Worm (Caenorhabditis elegans) whole organism, L2 larva: ENCODE results near the gene srh-208.

Experiments used
- ama-1 ChIP-seq: fragments of 150-350 bp; optimal IDR thresholded peaks from 2 replicates; lab custom pipeline; 2018; ENCODE audit warnings: inconsistent platforms
- blmp-1 ChIP-seq: sonication (generic microtip); optimal IDR thresholded peaks from 2 replicates; lab custom pipeline; 2017; ENCODE audit warnings: missing genetic modification characterization, mild to moderate bottlenecking, missing compliant biosample characterization, antibody characterized with exemption, moderate library complexity; ENCODE audit not compliant: insufficient read depth
- ceh-82 ChIP-seq: fragments of 150-350 bp; optimal IDR thresholded peaks from 2 replicates; lab custom pipeline; 2014; ENCODE audit warnings: missing biosample characterization, missing genetic modification characterization
- fos-1 ChIP-seq: fragments of 150-350 bp; optimal IDR thresholded peaks from 2 replicates; lab custom pipeline; 2014; ENCODE audit warnings: missing biosample characterization, missing genetic modification characterization
- lin-11 ChIP-seq: fragments of 150-350 bp; sonication (generic microtip); optimal IDR thresholded peaks from 2 replicates; lab custom pipeline; 2014; ENCODE audit warnings: missing biosample characterization, missing genetic modification characterization, inconsistent platforms, mixed read lengths
- lin-39 ChIP-seq: fragments of 150-350 bp; optimal IDR thresholded peaks from 2 replicates; lab custom pipeline; 2014; ENCODE audit warnings: missing biosample characterization, missing genetic modification reagents, missing genetic modification characterization
- nhr-12 ChIP-seq: fragments of 150-350 bp; optimal IDR thresholded peaks from 2 replicates; lab custom pipeline; 2014; ENCODE audit warnings: missing biosample characterization, missing genetic modification characterization
- nhr-237 ChIP-seq: fragments of 150-350 bp; optimal IDR thresholded peaks from 2 replicates; lab custom pipeline; 2014; ENCODE audit warnings: missing biosample characterization, missing genetic modification characterization
- nhr-6 ChIP-seq: fragments of 150-350 bp; optimal IDR thresholded peaks from 2 replicates; lab custom pipeline; 2014; ENCODE audit warnings: missing biosample characterization, missing genetic modification characterization
- snpc-4 ChIP-seq: fragments of 150-350 bp; optimal IDR thresholded peaks from 2 replicates; lab custom pipeline; 2014; ENCODE audit warnings: missing biosample characterization, missing genetic modification characterization
- unc-55 ChIP-seq: fragments of 150-350 bp; sonication (generic microtip); optimal IDR thresholded peaks from 3 replicates; lab custom pipeline; 2014; ENCODE audit warnings: missing biosample characterization, missing genetic modification reagents, missing genetic modification characterization
- unc-62 ChIP-seq: fragments of 150-350 bp; optimal IDR thresholded peaks from 2 replicates; lab custom pipeline; 2014; ENCODE audit warnings: missing biosample characterization, missing genetic modification reagents, missing genetic modification characterization
- zag-1 ChIP-seq: fragments of 150-350 bp; optimal IDR thresholded peaks from 2 replicates; lab custom pipeline; 2014; ENCODE audit warnings: missing biosample characterization, missing genetic modification characterization

DNA sequence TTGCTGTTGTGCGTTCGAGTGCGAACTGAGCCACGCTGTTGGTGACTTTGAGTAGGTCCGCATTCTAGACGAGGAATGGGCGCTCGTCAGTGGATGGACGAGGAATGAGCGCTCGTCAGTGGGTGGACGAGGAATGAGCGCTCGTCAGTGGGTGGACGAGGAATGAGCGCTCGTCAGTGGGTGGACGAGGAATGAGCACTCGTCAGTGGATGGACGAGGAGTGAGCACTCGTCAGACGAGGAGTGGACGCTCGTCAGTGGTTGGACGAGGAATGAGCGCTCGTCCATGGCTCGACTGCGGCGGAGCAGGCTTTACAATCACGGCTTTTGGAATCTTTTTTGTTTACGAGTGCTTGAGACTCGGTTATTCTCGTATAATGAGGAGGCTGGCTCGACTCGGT, 38.7 kb upstream of the srh-208 start:
- TF ChIP-seq blmp-1 (tag; lab: Kevin White, UChicago) (no peak), nhr-6 (tag; lab: Kevin White, UChicago) (no peak), fos-1 (no peak), lin-11 (tag; lab: Kevin White, UChicago) (no peak), ama-1 (no peak), unc-62 (GFP tag; lab: Kevin White, UChicago) (no peak), lin-39 (no peak), unc-55 (GFP tag; lab: Kevin White, UChicago) (no peak), nhr-12 (tag; lab: Kevin White, UChicago) (no peak), ceh-82 (tag; lab: Kevin White, UChicago) (no peak), zag-1 (tag; lab: Kevin White, UChicago) (no peak), nhr-237 (no peak), snpc-4 (tag; lab: Kevin White, UChicago) (no peak)
